Worm (Caenorhabditis elegans) whole organism, L4 larva: Measurements from ENCODE around the gene K10D2.5.

Source experiments
- D1046.2 ChIP-seq: fragments of 200-800 bp; sonication (Bioruptor generic); IDR thresholded peaks from 2 replicates; pipeline ENCODE4 v1.3.6; 2022; ENCODE audit warnings: missing genetic modification characterization, missing compliant biosample characterization
- F49E8.2 ChIP-seq: sonication (generic microtip); optimal IDR thresholded peaks from 2 replicates; lab custom pipeline; 2016; ENCODE audit warnings: missing compliant biosample characterization, mild to moderate bottlenecking, missing genetic modification characterization, borderline replicate concordance
- T26A8.4 ChIP-seq: fragments of 200-800 bp; sonication (Bioruptor generic); IDR thresholded peaks from 2 replicates; pipeline ENCODE4 v1.3.6; 2022; ENCODE audit warnings: missing genetic modification characterization, missing compliant biosample characterization
- Y5F2A.4 ChIP-seq: fragments of 200-800 bp; sonication (Bioruptor generic); optimal IDR thresholded peaks from 2 replicates; lab custom pipeline; 2018; ENCODE audit warnings: mild to moderate bottlenecking, missing genetic modification characterization, missing compliant biosample characterization
- aly-2 ChIP-seq: sonication (generic microtip); optimal IDR thresholded peaks from 2 replicates; lab custom pipeline; 2018; ENCODE audit warnings: missing biosample characterization, missing genetic modification characterization
- arid-1 ChIP-seq: fragments of 200-800 bp; sonication (Bioruptor generic); conservative IDR thresholded peaks from 2 replicates; pipeline ENCODE4 v1.3.6; 2022; ENCODE audit warnings: missing genetic modification reagents, missing genetic modification characterization, missing compliant biosample characterization
- ceh-20 ChIP-seq: fragments of 200-800 bp; sonication (Bioruptor generic); IDR thresholded peaks from 2 replicates; pipeline ENCODE4 v1.3.6; 2022; ENCODE audit warnings: missing genetic modification reagents, missing genetic modification characterization, missing compliant biosample characterization
- ces-1 ChIP-seq: fragments of 150-350 bp; sonication (generic microtip); optimal IDR thresholded peaks from 4 replicates; lab custom pipeline; 2014; ENCODE audit warnings: missing biosample characterization, missing genetic modification reagents, missing genetic modification characterization
- daf-16 ChIP-seq, 3 experiments: sonication (generic microtip); optimal IDR thresholded peaks; 2 replicates each; lab custom pipeline; 2016 to 2017; ENCODE audit warnings: missing genetic modification characterization in 3 of 3, missing genetic modification reagents in 3 of 3, mild to moderate bottlenecking in 2 of 3, missing compliant biosample characterization in 2 of 3, missing biosample characterization in 1 of 3, moderate library complexity in 1 of 3
- dmd-6 ChIP-seq: fragments of 200-800 bp; sonication (Bioruptor generic); IDR thresholded peaks from 2 replicates; pipeline ENCODE4 v1.3.6; 2022; ENCODE audit warnings: missing genetic modification reagents, missing genetic modification characterization, missing compliant biosample characterization
- dpl-1 ChIP-seq: fragments of 150-350 bp; optimal IDR thresholded peaks from 2 replicates; lab custom pipeline; 2014; ENCODE audit warnings: missing biosample characterization, missing genetic modification reagents, missing genetic modification characterization
- dve-1 ChIP-seq: sonication (generic microtip); optimal IDR thresholded peaks from 2 replicates; lab custom pipeline; 2017; ENCODE audit warnings: antibody characterized with exemption, mild to moderate bottlenecking, missing genetic modification characterization, missing compliant biosample characterization; ENCODE audit not compliant: insufficient read depth
- egl-27 ChIP-seq: sonication (generic microtip); optimal IDR thresholded peaks from 3 replicates; lab custom pipeline; 2017; ENCODE audit warnings: missing biosample characterization, missing genetic modification reagents, missing genetic modification characterization
- fkh-10 ChIP-seq: fragments of 150-350 bp; optimal IDR thresholded peaks from 2 replicates; lab custom pipeline; 2014; ENCODE audit warnings: missing biosample characterization, missing genetic modification reagents, missing genetic modification characterization
- gei-8 ChIP-seq: fragments of 200-800 bp; sonication (Bioruptor generic); optimal IDR thresholded peaks from 2 replicates; lab custom pipeline; 2018; ENCODE audit warnings: mild to moderate bottlenecking, missing genetic modification characterization, missing compliant biosample characterization
- hlh-11 ChIP-seq: fragments of 200-800 bp; sonication (Bioruptor generic); optimal IDR thresholded peaks from 2 replicates; lab custom pipeline; 2018; ENCODE audit warnings: mild to moderate bottlenecking, missing genetic modification characterization, missing compliant biosample characterization
- lin-38 ChIP-seq: fragments of 200-800 bp; sonication (Bioruptor generic); IDR thresholded peaks from 2 replicates; pipeline ENCODE4 v1.3.6; 2022; ENCODE audit warnings: missing genetic modification reagents, missing genetic modification characterization, missing compliant biosample characterization
- mes-2 ChIP-seq: sonication (generic microtip); optimal IDR thresholded peaks from 2 replicates; lab custom pipeline; 2016; ENCODE audit warnings: missing genotype, mild to moderate bottlenecking, missing genetic modification characterization, missing compliant biosample characterization; ENCODE audit not compliant: poor library complexity, severe bottlenecking
- mxl-3 ChIP-seq: fragments of 200-800 bp; sonication (Bioruptor generic); optimal IDR thresholded peaks from 2 replicates; lab custom pipeline; 2018; ENCODE audit warnings: mild to moderate bottlenecking, missing genetic modification characterization, missing compliant biosample characterization
- nhr-25 ChIP-seq: sonication (generic microtip); optimal IDR thresholded peaks from 2 replicates; lab custom pipeline; 2017; ENCODE audit warnings: missing genetic modification characterization, mild to moderate bottlenecking, missing compliant biosample characterization, antibody characterized with exemption, moderate library complexity, borderline replicate concordance; ENCODE audit not compliant: insufficient read depth
- nhr-28 ChIP-seq: fragments of 150-350 bp; optimal IDR thresholded peaks from 2 replicates; lab custom pipeline; 2014; ENCODE audit warnings: missing biosample characterization, missing genetic modification characterization
- nhr-48 ChIP-seq: sonication (generic microtip); optimal IDR thresholded peaks from 2 replicates; lab custom pipeline; 2016; ENCODE audit warnings: mild to moderate bottlenecking, missing genetic modification characterization, missing compliant biosample characterization
- nhr-6 ChIP-seq: fragments of 150-350 bp; optimal IDR thresholded peaks from 2 replicates; lab custom pipeline; 2014; ENCODE audit warnings: missing biosample characterization, missing genetic modification characterization
- pha-4 ChIP-seq, 2 experiments: fragments of 150-350 bp in 1 of 2; fragments of 200-800 bp in 1 of 2; sonication (Bioruptor generic) in 1 of 2; IDR thresholded peaks in 1 of 2; optimal IDR thresholded peaks in 1 of 2; 2 replicates each; pipeline versions ENCODE4 v1.3.6 to Lab custom; 2014 to 2022; ENCODE audit warnings: missing genetic modification characterization in 2 of 2, missing genetic modification reagents in 2 of 2, missing biosample characterization in 1 of 2, missing compliant biosample characterization in 1 of 2
- php-3 ChIP-seq: fragments of 200-800 bp; sonication (Bioruptor generic); IDR thresholded peaks from 2 replicates; pipeline ENCODE4 v1.3.6; 2022; ENCODE audit warnings: missing genetic modification reagents, missing genetic modification characterization, missing compliant biosample characterization
- pqm-1 ChIP-seq: sonication (generic microtip); optimal IDR thresholded peaks from 2 replicates; lab custom pipeline; 2017; ENCODE audit warnings: missing biosample characterization, missing genetic modification characterization
- rbr-2 ChIP-seq: sonication (generic microtip); optimal IDR thresholded peaks from 2 replicates; lab custom pipeline; 2016; ENCODE audit warnings: missing genotype, missing genetic modification characterization, missing compliant biosample characterization
- sdz-12 ChIP-seq: fragments of 200-800 bp; sonication (Bioruptor generic); optimal IDR thresholded peaks from 2 replicates; lab custom pipeline; 2018; ENCODE audit warnings: mild to moderate bottlenecking, missing genetic modification characterization, missing compliant biosample characterization
- set-16 ChIP-seq: fragments of 200-800 bp; sonication (Bioruptor generic); IDR thresholded peaks from 2 replicates; pipeline ENCODE4 v1.3.6; 2022; ENCODE audit warnings: missing genetic modification reagents, missing genetic modification characterization, missing compliant biosample characterization
- snpc-1.2 ChIP-seq: fragments of 200-800 bp; sonication (Bioruptor generic); IDR thresholded peaks from 2 replicates; pipeline ENCODE4 v1.3.6; 2022; ENCODE audit warnings: missing genetic modification reagents, missing genetic modification characterization, missing compliant biosample characterization
- tag-97 ChIP-seq: fragments of 200-800 bp; sonication (Bioruptor generic); IDR thresholded peaks from 2 replicates; pipeline ENCODE4 v1.3.6; 2022; ENCODE audit warnings: missing genetic modification characterization, missing compliant biosample characterization
- tra-1 ChIP-seq: fragments of 200-800 bp; sonication (Bioruptor generic); IDR thresholded peaks from 2 replicates; pipeline ENCODE4 v1.3.6; 2022; ENCODE audit warnings: missing genetic modification reagents, missing genetic modification characterization, missing compliant biosample characterization
- unc-130 ChIP-seq: sonication (generic microtip); optimal IDR thresholded peaks from 2 replicates; lab custom pipeline; 2016; ENCODE audit warnings: missing genetic modification reagents, missing genetic modification characterization, missing compliant biosample characterization
- unc-39 ChIP-seq: sonication (generic microtip); optimal IDR thresholded peaks from 2 replicates; lab custom pipeline; 2017; ENCODE audit warnings: missing biosample characterization, missing genetic modification characterization
- unc-62 ChIP-seq, 3 experiments: fragments of 150-350 bp in 1 of 3; sonication (generic microtip); optimal IDR thresholded peaks in 2 of 3; peaks in 1 of 3; 1 replicate in 1 of 3; 2 replicates in 2 of 3; lab custom pipeline; 2014 to 2017; ENCODE audit warnings: missing biosample characterization in 3 of 3, missing genetic modification characterization in 3 of 3, missing genetic modification reagents in 3 of 3, missing genotype in 1 of 3
- zfp-2 ChIP-seq: sonication (generic microtip); optimal IDR thresholded peaks from 2 replicates; lab custom pipeline; 2016; ENCODE audit warnings: mild to moderate bottlenecking, missing genetic modification characterization, missing compliant biosample characterization
- zfp-3 ChIP-seq: fragments of 200-800 bp; sonication (Bioruptor generic); conservative IDR thresholded peaks from 2 replicates; pipeline ENCODE4 v1.3.6; 2022; ENCODE audit warnings: missing genetic modification reagents, missing genetic modification characterization, missing compliant biosample characterization
- ztf-7 ChIP-seq: fragments of 150-350 bp; optimal IDR thresholded peaks from 2 replicates; lab custom pipeline; 2014; ENCODE audit warnings: missing biosample characterization, missing genetic modification characterization

The K10D2.5 gene

DNA sequence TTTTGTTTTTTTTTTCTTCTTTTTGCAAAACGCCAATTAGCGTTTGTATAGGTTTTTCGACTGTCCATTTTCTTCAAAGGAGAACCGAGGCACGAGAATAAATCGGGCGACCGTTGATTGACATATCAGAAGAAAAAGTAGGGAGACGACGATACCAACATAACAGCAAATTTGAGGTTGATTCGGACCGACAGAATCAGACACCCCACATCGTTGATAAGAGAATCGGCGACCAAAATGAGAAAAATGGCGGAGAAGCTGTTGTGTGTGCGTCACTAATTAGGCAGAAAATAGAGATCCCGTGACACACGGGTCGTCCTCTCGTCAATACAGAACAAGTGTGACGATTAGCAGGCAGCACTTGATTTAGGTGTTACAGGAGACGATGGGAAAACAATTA, 30.6 kb upstream of the K10D2.5 start:
- peak; percentile 34; the same call in 1 of the 2 replicates for TF ChIP-seq dmd-6
- TF ChIP-seq unc-62 (GFP tag; optimal IDR thresholded peaks at IDR 0.05 in 1 of 2; lab: Kevin White, UChicago) = peak in 1 of 2 experiments; percentile 52
- no peak for TF ChIP-seq unc-62 (tag; optimal IDR thresholded peaks at IDR 0.05; lab: Kevin White, UChicago)
- TF ChIP-seq Y5F2A.4 (GFP tag; lab: Kevin White, UChicago) = no peak
- TF ChIP-seq hlh-11 (tag; lab: Kevin White, UChicago) = peak; percentile 18
- no peak for TF ChIP-seq mes-2 (tag; lab: Kevin White, UChicago)
- TF ChIP-seq tra-1 = 0 out of 2 replicates have a peak, but pooled peaks have one; percentile 20

DNA sequence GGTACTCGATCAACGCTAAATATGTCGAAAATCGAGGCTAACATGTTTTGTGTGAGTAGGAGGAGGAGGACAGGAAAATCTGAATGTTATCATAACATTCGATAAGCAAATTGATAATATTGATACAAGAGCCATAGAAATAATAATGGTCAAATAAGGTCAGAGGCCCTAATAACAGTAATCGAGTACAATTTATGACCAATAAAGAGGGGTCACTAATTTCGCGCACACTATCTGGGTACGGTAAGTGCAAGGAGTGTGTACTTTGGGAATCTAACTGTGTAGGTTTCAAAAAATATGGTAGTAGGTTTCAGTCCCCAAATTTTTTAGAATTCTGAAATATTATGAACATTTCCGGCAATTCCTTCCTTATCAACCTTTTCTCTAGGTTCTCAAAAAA, 29.0 kb upstream of the K10D2.5 start:
- TF ChIP-seq zfp-3 (GFP tag; lab: Robert Waterston, UW) (no peak), unc-62 (GFP tag; optimal IDR thresholded peaks at IDR 0.05 in 1 of 2; lab: Kevin White, UChicago) (peak in 1 of 2 experiments; percentile 58), unc-62 (tag; optimal IDR thresholded peaks at IDR 0.05; lab: Kevin White, UChicago) (no peak)
- TF ChIP-seq, all 104 proteins: peak for 1

DNA sequence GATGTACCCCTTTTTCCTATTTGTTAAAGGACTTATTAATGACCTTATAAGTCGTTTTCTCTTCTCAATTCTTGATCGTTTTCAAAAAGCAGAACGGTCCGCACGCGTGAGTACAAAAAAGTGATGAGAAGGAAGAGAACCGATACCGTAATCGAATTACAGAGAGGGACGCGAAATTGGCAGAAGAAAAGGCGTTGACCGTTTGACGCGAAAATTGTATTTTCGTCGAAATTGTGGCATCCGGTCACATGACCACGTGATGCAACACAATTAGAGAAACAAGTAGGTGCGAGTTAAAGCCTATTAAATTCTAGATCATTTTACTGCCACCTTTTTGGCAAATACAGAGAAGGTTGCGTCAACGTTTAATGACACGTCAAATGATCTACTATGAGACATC, 28.4 kb upstream of the K10D2.5 start:
- no peak for TF ChIP-seq dpl-1
- TF ChIP-seq nhr-6 (tag; lab: Kevin White, UChicago) = no peak
- TF ChIP-seq F49E8.2 (tag; lab: Kevin White, UChicago) = no peak
- TF ChIP-seq sdz-12 (GFP tag; lab: Kevin White, UChicago) = no peak
- TF ChIP-seq aly-2 (tag; lab: Kevin White, UChicago) = no peak
- TF ChIP-seq ztf-7 (tag; lab: Kevin White, UChicago) = no peak
- TF ChIP-seq snpc-1.2 (GFP tag; lab: Robert Waterston, UW) = no peak
- no peak for TF ChIP-seq tag-97 (GFP tag; lab: Robert Waterston, UW)
- no peak for TF ChIP-seq hlh-11 (tag; lab: Kevin White, UChicago)
- TF ChIP-seq unc-130 = no peak
- TF ChIP-seq lin-38 (GFP tag; lab: Robert Waterston, UW) = no peak

DNA sequence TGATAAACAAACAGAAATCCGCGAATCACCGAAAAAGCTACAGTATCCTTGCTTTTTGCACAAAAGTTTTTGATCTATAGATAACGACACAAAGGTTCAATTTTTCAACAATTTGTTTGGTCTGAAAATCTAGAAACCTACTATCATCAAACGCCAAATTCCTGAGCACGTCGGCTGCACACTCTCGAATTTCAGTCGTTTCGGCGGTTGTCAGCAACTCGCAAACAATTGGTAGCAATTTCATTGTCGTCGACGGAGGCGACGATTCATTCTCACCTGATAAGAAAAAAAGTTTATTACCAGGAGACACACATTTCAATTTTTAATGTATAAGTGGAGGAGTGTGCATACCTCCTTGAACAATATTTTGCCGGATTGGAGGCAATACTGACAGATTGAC, 26.6 kb upstream of the K10D2.5 start:
- no peak for TF ChIP-seq pha-4 (GFP tag; IDR thresholded peaks at IDR 0.05; lab: Robert Waterston, UW)
- no peak for TF ChIP-seq pha-4 (tag; optimal IDR thresholded peaks at IDR 0.05; lab: Kevin White, UChicago)
- TF ChIP-seq nhr-28 (tag; lab: Kevin White, UChicago) = peak; percentile 17
- TF ChIP-seq dmd-6 = peak; percentile 51; the same call in 1 of the 2 replicates
- TF ChIP-seq dpl-1 = no peak
- 0 out of 2 replicates have a peak, but pooled peaks have one; percentile 52 for TF ChIP-seq tra-1
- TF ChIP-seq hlh-11 (tag; lab: Kevin White, UChicago) = peak; percentile 52
- TF ChIP-seq daf-16 (GFP tag; optimal IDR thresholded peaks at IDR 0.05; lab: Kevin White, UChicago) = no peak
- TF ChIP-seq daf-16 (tag; optimal IDR thresholded peaks at IDR 0.05; lab: Kevin White, UChicago) = peak; percentile 52
- no peak for TF ChIP-seq ceh-20 (GFP tag; lab: Robert Waterston, UW)
- 0 out of 2 replicates have a peak, but pooled peaks have one; percentile 48 for TF ChIP-seq php-3 (GFP tag; lab: Robert Waterston, UW)
- TF ChIP-seq dve-1 (tag; lab: Kevin White, UChicago) = peak; percentile 22
- peak; percentile 42 for TF ChIP-seq pqm-1 (tag; lab: Kevin White, UChicago)

DNA sequence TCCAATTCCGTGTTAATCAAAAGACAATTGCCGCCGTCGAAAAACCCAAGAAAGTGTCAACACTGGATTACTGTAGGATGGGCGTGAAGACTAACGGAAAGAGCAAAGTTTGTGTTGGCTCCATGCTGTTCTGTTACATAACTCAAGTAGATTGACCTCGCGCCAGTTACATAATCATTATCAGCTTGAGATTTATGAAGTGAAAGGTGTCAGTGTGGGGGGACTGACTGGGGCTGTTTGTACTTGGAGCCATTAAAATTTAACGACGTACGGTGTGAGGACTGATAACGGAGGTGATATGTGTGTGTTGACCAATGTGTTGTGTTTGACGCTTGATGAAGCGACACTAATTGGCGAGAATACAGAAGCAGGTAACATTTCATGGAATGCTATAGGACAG, 25.8 kb upstream of the K10D2.5 start:
- no peak for TF ChIP-seq nhr-48 (tag; lab: Kevin White, UChicago)
- TF ChIP-seq D1046.2 = no peak
- no peak for TF ChIP-seq ces-1 (GFP tag; lab: Kevin White, UChicago)
- TF ChIP-seq nhr-25 (tag; lab: Kevin White, UChicago) = no peak
- no peak for TF ChIP-seq lin-38 (GFP tag; lab: Robert Waterston, UW)
- TF ChIP-seq fkh-10 (GFP tag; lab: Kevin White, UChicago) = no peak
- TF ChIP-seq rbr-2 (tag; lab: Kevin White, UChicago) = no peak
- TF ChIP-seq arid-1 (GFP tag; lab: Robert Waterston, UW) = no peak
- TF ChIP-seq zfp-2 = no peak
- peak; percentile 84 for TF ChIP-seq ceh-20 (GFP tag; lab: Robert Waterston, UW)
- TF ChIP-seq egl-27 = no peak
- TF ChIP-seq pqm-1 (tag; lab: Kevin White, UChicago) = peak; percentile 39
- no peak for TF ChIP-seq set-16
- TF ChIP-seq T26A8.4 (GFP tag; lab: Robert Waterston, UW) = no peak
- peak; percentile 71 for TF ChIP-seq dve-1 (tag; lab: Kevin White, UChicago)
- TF ChIP-seq daf-16 (GFP tag; optimal IDR thresholded peaks at IDR 0.05; lab: Kevin White, UChicago) = no peak
- peak; percentile 86 for TF ChIP-seq daf-16 (tag; optimal IDR thresholded peaks at IDR 0.05; lab: Kevin White, UChicago)
- no peak for TF ChIP-seq tag-97 (GFP tag; lab: Robert Waterston, UW)
- peak; percentile 98 for TF ChIP-seq php-3 (GFP tag; lab: Robert Waterston, UW)
- no peak for TF ChIP-seq unc-39 (tag; lab: Kevin White, UChicago)
- peak in 1 of 2 experiments; percentile 70 for TF ChIP-seq unc-62 (GFP tag; optimal IDR thresholded peaks at IDR 0.05 in 1 of 2; lab: Kevin White, UChicago)
- no peak for TF ChIP-seq unc-62 (tag; optimal IDR thresholded peaks at IDR 0.05; lab: Kevin White, UChicago)
- no peak for TF ChIP-seq gei-8
- TF ChIP-seq nhr-28 (tag; lab: Kevin White, UChicago) = peak; percentile 48
- TF ChIP-seq mxl-3 (GFP tag; lab: Kevin White, UChicago) = peak; percentile 33
